Fruit fly (Drosophila melanogaster) S2 (cell line): ENCODE measurements around the gene Prx2.

Experiments used
- CG8478 ChIP-seq: fragments of >200 bp; optimal IDR thresholded peaks from 2 replicates; lab custom pipeline; 2018
- CTCF ChIP-seq, 2 experiments: fragments of >200 bp; optimal IDR thresholded peaks; 2 replicates each; lab custom pipeline; 2018

DNA sequence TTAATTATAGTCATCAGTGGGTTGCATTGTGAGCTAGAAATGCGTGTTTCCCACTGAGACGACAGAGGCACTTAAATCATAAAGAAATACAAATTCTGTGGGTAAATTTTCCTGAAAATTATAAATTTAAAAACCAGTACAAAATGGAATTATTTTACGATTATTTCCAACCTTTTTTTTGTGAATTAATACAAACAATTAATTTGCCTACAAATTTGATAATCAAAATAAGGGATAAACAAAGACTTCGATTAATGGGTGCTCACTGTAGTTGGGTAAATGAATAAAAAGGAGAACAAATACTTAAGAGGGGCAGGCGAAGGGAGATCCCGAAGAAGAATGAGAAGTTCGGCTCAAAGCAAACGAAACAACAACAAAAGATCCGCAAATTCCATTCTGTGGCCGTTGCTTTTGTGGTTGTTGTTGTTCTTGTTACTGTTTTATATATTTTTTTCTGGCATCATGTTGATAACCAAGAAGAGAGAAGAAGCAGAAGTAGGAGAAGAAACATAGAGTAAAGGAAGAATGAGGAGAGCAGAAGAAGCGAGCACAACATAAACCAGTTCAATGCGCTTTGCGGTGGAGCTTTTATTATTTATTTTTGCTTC, 45.6 kb upstream of the Prx2 start:
- TF ChIP-seq CG8478 (lab: Kevin White, UChicago) (no peak), CTCF (optimal IDR thresholded peaks at IDR 0.05; lab: Kevin White, UChicago) (no peak)
